Worm (Caenorhabditis elegans) whole organism, L1 larva: ENCODE results near the gene C37C3.18.

ENCODE experiments used
- F16B12.6 ChIP-seq: fragments of 150-350 bp; optimal IDR thresholded peaks from 2 replicates; lab custom pipeline; 2014; ENCODE audit warnings: missing biosample characterization, missing genetic modification characterization
- Y116A8C.19 ChIP-seq: sonication (generic microtip); optimal IDR thresholded peaks from 2 replicates; lab custom pipeline; 2016; ENCODE audit warnings: missing compliant biosample characterization, missing genetic modification characterization, borderline replicate concordance
- alr-1 ChIP-seq: fragments of 200-800 bp; sonication (Bioruptor generic); optimal IDR thresholded peaks from 2 replicates; lab custom pipeline; 2018; ENCODE audit warnings: borderline replicate concordance, mild to moderate bottlenecking, missing genetic modification characterization, missing compliant biosample characterization
- ceh-82 ChIP-seq, 3 experiments: fragments of 150-350 bp in 1 of 3; sonication (generic microtip) in 2 of 3; optimal IDR thresholded peaks; 2 replicates each; lab custom pipeline; 2014 to 2017; ENCODE audit warnings: missing biosample characterization in 3 of 3, missing genetic modification characterization in 3 of 3
- ces-1 ChIP-seq: fragments of 150-350 bp; optimal IDR thresholded peaks from 2 replicates; lab custom pipeline; 2014; ENCODE audit warnings: missing biosample characterization, missing genetic modification reagents, missing genetic modification characterization
- dpl-1 ChIP-seq, 3 experiments: fragments of 150-350 bp in 2 of 3; sonication (generic microtip) in 1 of 3; optimal IDR thresholded peaks; 2 replicates each; lab custom pipeline; 2014 to 2017; ENCODE audit warnings: missing biosample characterization in 3 of 3, missing genetic modification characterization in 3 of 3, missing genetic modification reagents in 3 of 3
- efl-1 ChIP-seq, 4 experiments: fragments of 150-350 bp; optimal IDR thresholded peaks in 3 of 4; peaks in 1 of 4; 1 replicate in 1 of 4; 2 replicates in 3 of 4; lab custom pipeline; 2014; ENCODE audit warnings: missing biosample characterization in 2 of 4, missing genetic modification characterization in 2 of 4, missing genetic modification reagents in 2 of 4
- efl-3 ChIP-seq: fragments of 200-800 bp; sonication (Bioruptor generic); optimal IDR thresholded peaks from 2 replicates; lab custom pipeline; 2018; ENCODE audit warnings: mild to moderate bottlenecking, missing genetic modification characterization, missing compliant biosample characterization
- ets-5 ChIP-seq: fragments of 200-800 bp; sonication (Bioruptor generic); IDR thresholded peaks from 2 replicates; pipeline ENCODE4 v1.3.6; 2022; ENCODE audit warnings: missing genetic modification characterization, missing compliant biosample characterization
- fos-1 ChIP-seq: fragments of 150-350 bp; optimal IDR thresholded peaks from 2 replicates; lab custom pipeline; 2014; ENCODE audit warnings: missing biosample characterization, missing genetic modification characterization
- grh-1 ChIP-seq: fragments of 200-800 bp; sonication (Bioruptor generic); IDR thresholded peaks from 2 replicates; pipeline ENCODE4 v1.3.6; 2022; ENCODE audit warnings: missing genetic modification reagents, missing genetic modification characterization, missing compliant biosample characterization
- hpl-2 ChIP-seq: fragments of 150-350 bp; optimal IDR thresholded peaks from 2 replicates; lab custom pipeline; 2014; ENCODE audit warnings: missing biosample characterization, missing genetic modification reagents, missing genetic modification characterization
- irx-1 ChIP-seq: sonication (generic microtip); optimal IDR thresholded peaks from 2 replicates; lab custom pipeline; 2016; ENCODE audit warnings: missing genetic modification characterization, missing compliant biosample characterization
- lin-13 ChIP-seq: fragments of 150-350 bp; optimal IDR thresholded peaks from 2 replicates; lab custom pipeline; 2014; ENCODE audit warnings: missing biosample characterization, missing genetic modification reagents, missing genetic modification characterization
- lin-14 ChIP-seq: fragments of 200-800 bp; sonication (Bioruptor generic); optimal IDR thresholded peaks from 2 replicates; lab custom pipeline; 2018; ENCODE audit warnings: mild to moderate bottlenecking, missing genetic modification characterization, moderate library complexity, missing compliant biosample characterization
- lin-39 ChIP-seq: fragments of 150-350 bp; optimal IDR thresholded peaks from 2 replicates; lab custom pipeline; 2014; ENCODE audit warnings: missing biosample characterization, missing genetic modification reagents, missing genetic modification characterization
- lsy-2 ChIP-seq, 2 experiments: fragments of 150-350 bp; optimal IDR thresholded peaks; 2 replicates each; lab custom pipeline; 2014; ENCODE audit warnings: missing biosample characterization in 2 of 2, missing genetic modification characterization in 2 of 2
- mef-2 ChIP-seq: fragments of 150-350 bp; optimal IDR thresholded peaks from 2 replicates; lab custom pipeline; 2014; ENCODE audit warnings: missing biosample characterization, missing genetic modification characterization
- mep-1 ChIP-seq: fragments of 150-350 bp; optimal IDR thresholded peaks from 2 replicates; lab custom pipeline; 2014; ENCODE audit warnings: missing biosample characterization, missing genetic modification characterization
- nhr-20 ChIP-seq: sonication (generic microtip); optimal IDR thresholded peaks from 2 replicates; lab custom pipeline; 2016; ENCODE audit warnings: mild to moderate bottlenecking, missing genetic modification characterization, missing compliant biosample characterization
- nhr-28 ChIP-seq: fragments of 150-350 bp; optimal IDR thresholded peaks from 2 replicates; lab custom pipeline; 2014; ENCODE audit warnings: missing biosample characterization, missing genetic modification characterization
- nhr-47 ChIP-seq: sonication (generic microtip); optimal IDR thresholded peaks from 2 replicates; lab custom pipeline; 2016; ENCODE audit warnings: mild to moderate bottlenecking, missing genetic modification characterization, moderate library complexity, missing compliant biosample characterization
- nhr-71 ChIP-seq: sonication (generic microtip); optimal IDR thresholded peaks from 2 replicates; lab custom pipeline; 2016; ENCODE audit warnings: mild to moderate bottlenecking, missing genetic modification characterization, moderate library complexity, missing compliant biosample characterization
- nhr-84 ChIP-seq: sonication (generic microtip); optimal IDR thresholded peaks from 2 replicates; lab custom pipeline; 2017; ENCODE audit warnings: missing biosample characterization, missing genetic modification characterization
- nhr-90 ChIP-seq: sonication (generic microtip); optimal IDR thresholded peaks from 2 replicates; lab custom pipeline; 2016; ENCODE audit warnings: mild to moderate bottlenecking, missing genetic modification characterization, missing compliant biosample characterization; ENCODE audit not compliant: poor library complexity
- pax-3 ChIP-seq: fragments of 200-800 bp; sonication (Bioruptor generic); optimal IDR thresholded peaks from 2 replicates; lab custom pipeline; 2018; ENCODE audit warnings: mild to moderate bottlenecking, missing genetic modification characterization, moderate library complexity, missing compliant biosample characterization
- skn-1 ChIP-seq: fragments of 150-350 bp; optimal IDR thresholded peaks from 2 replicates; lab custom pipeline; 2014; ENCODE audit warnings: missing biosample characterization, missing genetic modification characterization
- sptf-1 ChIP-seq: fragments of 150-350 bp; optimal IDR thresholded peaks from 2 replicates; lab custom pipeline; 2014; ENCODE audit warnings: missing biosample characterization, missing genetic modification characterization
- sup-37 ChIP-seq: fragments of 200-800 bp; sonication (Bioruptor generic); optimal IDR thresholded peaks from 2 replicates; lab custom pipeline; 2018; ENCODE audit warnings: mild to moderate bottlenecking, missing genetic modification characterization, missing compliant biosample characterization
- swsn-7 ChIP-seq: sonication (generic microtip); optimal IDR thresholded peaks from 2 replicates; lab custom pipeline; 2016; ENCODE audit warnings: missing genetic modification characterization, missing compliant biosample characterization
- tbx-2 ChIP-seq: sonication (generic microtip); optimal IDR thresholded peaks from 2 replicates; lab custom pipeline; 2016; ENCODE audit warnings: missing genetic modification characterization, missing compliant biosample characterization
- unc-62 ChIP-seq: fragments of 150-350 bp; optimal IDR thresholded peaks from 2 replicates; lab custom pipeline; 2014; ENCODE audit warnings: missing biosample characterization, missing genetic modification reagents, missing genetic modification characterization
- unc-98 ChIP-seq: fragments of 200-800 bp; sonication (Bioruptor generic); IDR thresholded peaks from 2 replicates; pipeline ENCODE4 v1.3.6; 2022; ENCODE audit warnings: missing genetic modification characterization, missing compliant biosample characterization
- vab-15 ChIP-seq: sonication (generic microtip); optimal IDR thresholded peaks from 2 replicates; lab custom pipeline; 2017; ENCODE audit warnings: missing genotype, mild to moderate bottlenecking, missing genetic modification characterization, missing compliant biosample characterization
- xbp-1 ChIP-seq: sonication (generic microtip); optimal IDR thresholded peaks from 2 replicates; lab custom pipeline; 2016; ENCODE audit warnings: missing genetic modification characterization, missing compliant biosample characterization
- zip-4 ChIP-seq: fragments of 200-800 bp; sonication (Bioruptor generic); optimal IDR thresholded peaks from 2 replicates; lab custom pipeline; 2018; ENCODE audit warnings: mild to moderate bottlenecking, missing genetic modification characterization, moderate library complexity, missing compliant biosample characterization

Gene C37C3.18

ce11 chrV:7809320-7810256, 45.2 kb upstream of the C37C3.18 start, which contains the start of gene ZK742.3 (continued):
- no peak for TF ChIP-seq hpl-2 (GFP tag; lab: Kevin White, UChicago)
- no peak for TF ChIP-seq swsn-7 (tag; lab: Kevin White, UChicago)
- no peak for TF ChIP-seq mef-2 (tag; lab: Kevin White, UChicago)
- no peak for TF ChIP-seq fos-1
- TF ChIP-seq skn-1 (tag; lab: Kevin White, UChicago): no peak
- TF ChIP-seq Y116A8C.19 (tag; lab: Kevin White, UChicago): no peak
- no peak for TF ChIP-seq mep-1 (tag; lab: Kevin White, UChicago)
- TF ChIP-seq sptf-1 (tag; lab: Kevin White, UChicago): no peak
- no peak for TF ChIP-seq efl-3 (GFP tag; lab: Kevin White, UChicago)
- no peak for TF ChIP-seq lin-13 (GFP tag; lab: Kevin White, UChicago)
- no peak for TF ChIP-seq ets-5 (GFP tag; lab: Robert Waterston, UW)
- TF ChIP-seq dpl-1 (GFP tag; optimal IDR thresholded peaks at IDR 0.05; lab: Kevin White, UChicago): no peak
- no peak for TF ChIP-seq irx-1 (tag; lab: Kevin White, UChicago)
- no peak for TF ChIP-seq tbx-2 (tag; lab: Kevin White, UChicago)
- TF ChIP-seq lsy-2 (tag; optimal IDR thresholded peaks at IDR 0.05; lab: Kevin White, UChicago): no peak
- no peak for TF ChIP-seq sup-37 (GFP tag; lab: Kevin White, UChicago)
- no peak for TF ChIP-seq grh-1 (GFP tag; lab: Robert Waterston, UW)
- TF ChIP-seq pax-3 (tag; lab: Kevin White, UChicago): no peak
- no peak for TF ChIP-seq efl-1 (optimal IDR thresholded peaks at IDR 0.05; lab: Kevin White, UChicago)
- peak in 1 of 2 experiments; percentile 78 for TF ChIP-seq efl-1 (GFP tag; optimal IDR thresholded peaks at IDR 0.05 in 1 of 2; lab: Kevin White, UChicago)
- no peak for TF ChIP-seq lin-39 (tag; lab: Kevin White, UChicago)
- no peak for TF ChIP-seq ceh-82 (tag; optimal IDR thresholded peaks at IDR 0.05; lab: Kevin White, UChicago)
- TF ChIP-seq nhr-90 (tag; lab: Kevin White, UChicago): peak; percentile 15
- no peak for TF ChIP-seq zip-4 (GFP tag; lab: Kevin White, UChicago)
- TF ChIP-seq nhr-84 (tag; lab: Kevin White, UChicago): no peak
- no peak for TF ChIP-seq unc-62 (GFP tag; lab: Kevin White, UChicago)
- TF ChIP-seq nhr-71: peak; percentile 7
- TF ChIP-seq nhr-47: no peak
- TF ChIP-seq unc-98 (GFP tag; lab: Robert Waterston, UW): no peak
- TF ChIP-seq F16B12.6 (tag; lab: Kevin White, UChicago): no peak

- TF ChIP-seq ces-1 (GFP tag; lab: Kevin White, UChicago) (no peak), xbp-1 (tag; lab: Kevin White, UChicago) (no peak), nhr-28 (tag; lab: Kevin White, UChicago) (no peak), nhr-90 (tag; lab: Kevin White, UChicago) (no peak), vab-15 (tag; lab: Kevin White, UChicago) (no peak)
Measured at ce11 chrV:7810591-7810990, 44.2 kb upstream of the C37C3.18 start.

ce11 chrV:7811758-7812157, 43.0 kb upstream of the C37C3.18 start, which contains the start of gene ZK742.4:
Gene ZK742.4, minus strand, starts transcription at chrV:7811792.
- TF ChIP-seq swsn-7 (tag; lab: Kevin White, UChicago) (no peak), nhr-20 (tag; lab: Kevin White, UChicago) (peak; percentile 37), lin-14 (GFP tag; lab: Kevin White, UChicago) (peak; percentile 29), sptf-1 (tag; lab: Kevin White, UChicago) (no peak), alr-1 (tag; lab: Kevin White, UChicago) (no peak), skn-1 (tag; lab: Kevin White, UChicago) (peak; percentile 77)
